Fruit fly (Drosophila melanogaster) whole organism, pupa: ENCODE data around the gene CG10254.

ENCODE experiments used
- CG12605 ChIP-seq: fragments of 200-800 bp; sonication (Bioruptor generic); IDR thresholded peaks from 2 replicates; pipeline ENCODE4 v1.3.6; 2022; ENCODE audit warnings: missing biosample characterization, missing genetic modification characterization
- CG13204 ChIP-seq: fragments of 200-800 bp; sonication (Bioruptor generic); optimal IDR thresholded peaks from 2 replicates; lab custom pipeline; 2018; ENCODE audit warnings: missing biosample characterization, mild to moderate bottlenecking, missing genetic modification characterization, moderate library complexity
- CG32121 ChIP-seq: fragments of 200-800 bp; sonication (Bioruptor generic); IDR thresholded peaks from 2 replicates; pipeline ENCODE4 v1.3.6; 2022; ENCODE audit warnings: missing biosample characterization, missing genetic modification characterization
- CG8301 ChIP-seq: fragments of 200-800 bp; sonication (Bioruptor generic); optimal IDR thresholded peaks from 2 replicates; lab custom pipeline; 2018; ENCODE audit warnings: missing biosample characterization, mild to moderate bottlenecking, missing genetic modification characterization
- CG9948 ChIP-seq: fragments of 200-800 bp; sonication (Bioruptor generic); optimal IDR thresholded peaks from 2 replicates; lab custom pipeline; 2018; ENCODE audit warnings: missing biosample characterization, mild to moderate bottlenecking, missing genetic modification characterization, moderate library complexity

DNA sequence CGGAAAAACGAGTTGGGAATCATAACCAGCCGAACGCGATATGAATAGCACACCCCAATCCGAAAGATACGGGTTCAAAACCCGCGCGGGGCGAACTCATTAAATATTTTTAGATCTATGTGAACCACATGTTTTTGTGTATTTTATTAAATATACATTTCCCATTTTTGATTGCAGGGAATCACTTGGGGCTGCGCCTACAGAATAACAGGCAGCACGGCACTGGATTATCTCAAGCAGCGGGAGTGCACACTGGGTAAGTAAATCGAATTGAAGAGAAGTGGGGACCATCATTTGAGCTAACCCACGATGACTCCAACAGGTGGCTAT, 35.7 kb upstream of the CG10254 start:
- TF ChIP-seq CG12605 (GFP tag; lab: Robert Waterston, UW) (no peak), CG9948 (no peak), CG32121 (GFP tag; lab: Robert Waterston, UW) (no peak), CG8301 (tag; lab: Kevin White, UChicago) (no peak), CG13204 (no peak)
